Fruit fly (Drosophila melanogaster) whole organism, pupa: Measurements from ENCODE around the gene CG32148.

Experiments used
- CG10348 ChIP-seq: fragments of 200-800 bp; sonication (Bioruptor generic); IDR thresholded peaks from 2 replicates; pipeline ENCODE4 v1.3.6; 2022; ENCODE audit warnings: missing biosample characterization, missing genetic modification characterization
- CG13204 ChIP-seq: fragments of 200-800 bp; sonication (Bioruptor generic); optimal IDR thresholded peaks from 2 replicates; lab custom pipeline; 2018; ENCODE audit warnings: missing biosample characterization, mild to moderate bottlenecking, missing genetic modification characterization, moderate library complexity
- CG14655 ChIP-seq: fragments of 200-800 bp; sonication (Bioruptor generic); optimal IDR thresholded peaks from 3 replicates; lab custom pipeline; 2017; ENCODE audit warnings: mild to moderate bottlenecking, missing biosample characterization, missing genetic modification reagents, missing genetic modification characterization
- CG17806 ChIP-seq: fragments of 200-800 bp; sonication (Bioruptor generic); optimal IDR thresholded peaks from 2 replicates; lab custom pipeline; 2018; ENCODE audit warnings: missing biosample characterization, mild to moderate bottlenecking, missing genetic modification characterization, moderate library complexity
- CG32121 ChIP-seq: fragments of 200-800 bp; sonication (Bioruptor generic); IDR thresholded peaks from 2 replicates; pipeline ENCODE4 v1.3.6; 2022; ENCODE audit warnings: missing biosample characterization, missing genetic modification characterization
- CG4496 ChIP-seq: fragments of 200-800 bp; sonication (Bioruptor generic); IDR thresholded peaks from 3 replicates; pipeline ENCODE4 v1.3.6; 2022; ENCODE audit warnings: missing biosample characterization, missing genetic modification characterization
- CG8159 ChIP-seq: fragments of 200-800 bp; sonication (Bioruptor generic); optimal IDR thresholded peaks from 3 replicates; lab custom pipeline; 2018; ENCODE audit warnings: missing biosample characterization, mild to moderate bottlenecking, missing genetic modification characterization, moderate library complexity
- Ets98B ChIP-seq: fragments of 200-800 bp; sonication (Bioruptor generic); IDR thresholded peaks from 2 replicates; pipeline ENCODE4 v1.3.6; 2022; ENCODE audit warnings: missing biosample characterization, missing genetic modification characterization
- Pif1B ChIP-seq: fragments of 200-800 bp; sonication (Bioruptor generic); optimal IDR thresholded peaks from 3 replicates; lab custom pipeline; 2016; ENCODE audit warnings: missing biosample characterization, missing genetic modification characterization
- Snoo ChIP-seq: fragments of 200-800 bp; sonication (Bioruptor generic); optimal IDR thresholded peaks from 3 replicates; lab custom pipeline; 2017; ENCODE audit warnings: missing biosample characterization, mild to moderate bottlenecking, missing genetic modification characterization, inconsistent platforms
- gl ChIP-seq: fragments of 200-800 bp; sonication (Bioruptor generic); optimal IDR thresholded peaks from 2 replicates; lab custom pipeline; 2018; ENCODE audit warnings: missing biosample characterization, mild to moderate bottlenecking, missing genetic modification characterization
- rn ChIP-seq: fragments of 200-800 bp; sonication (Bioruptor generic); IDR thresholded peaks from 2 replicates; pipeline ENCODE4 v1.3.6; 2022; ENCODE audit warnings: missing biosample characterization, missing genetic modification characterization

DNA sequence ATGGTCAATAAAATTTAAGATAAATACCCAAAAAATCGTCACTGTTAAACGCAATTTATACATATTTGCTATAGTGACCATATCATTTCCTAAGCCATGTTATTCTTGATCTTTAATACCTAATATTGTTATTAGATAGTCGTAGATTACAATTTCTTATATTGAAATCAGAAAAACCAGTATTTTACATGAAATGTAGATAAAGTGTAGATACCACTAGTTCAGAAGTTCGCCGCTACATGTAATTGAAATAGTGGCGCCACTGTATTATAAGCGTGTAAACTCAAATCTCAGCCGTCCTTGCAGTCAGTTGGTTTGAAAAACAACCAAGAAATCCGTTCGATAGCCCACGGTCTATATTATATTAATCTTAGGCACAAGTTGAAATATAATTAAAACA, 24.8 kb downstream of the CG32148 start:
- TF ChIP-seq CG13204 (GFP tag; lab: Kevin White, UChicago): no peak
- TF ChIP-seq CG17806 (tag; lab: Kevin White, UChicago): no peak
- TF ChIP-seq gl (tag; lab: Kevin White, UChicago): no peak
- no peak for TF ChIP-seq rn (GFP tag; lab: Robert Waterston, UW)
- TF ChIP-seq CG32121 (GFP tag; lab: Robert Waterston, UW): no peak
- no peak for TF ChIP-seq Snoo (tag; lab: Kevin White, UChicago)
- TF ChIP-seq CG14655 (GFP tag; lab: Kevin White, UChicago): no peak
- TF ChIP-seq CG10348: no peak
- TF ChIP-seq Ets98B (GFP tag; lab: Robert Waterston, UW): no peak
- TF ChIP-seq CG4496 (GFP tag; lab: Robert Waterston, UW): no peak
- no peak for TF ChIP-seq CG8159 (tag; lab: Kevin White, UChicago)
- TF ChIP-seq Pif1B (GFP tag; lab: Kevin White, UChicago): no peak
